Fruit fly (Drosophila melanogaster) whole organism, embryonic: ENCODE data around the gene CG32170.

ENCODE experiments used
- Abd-B ChIP-seq: fragments of 200-800 bp; sonication (Bioruptor generic); optimal IDR thresholded peaks from 2 replicates; lab custom pipeline; 2018; ENCODE audit warnings: missing biosample characterization, mild to moderate bottlenecking, missing genetic modification characterization, moderate library complexity
- BtbVII ChIP-seq: fragments of 200-800 bp; sonication (Bioruptor generic); optimal IDR thresholded peaks from 3 replicates; lab custom pipeline; 2017; ENCODE audit warnings: missing biosample characterization, mild to moderate bottlenecking, missing genetic modification characterization
- CG12155 ChIP-seq: fragments of 200-800 bp; sonication (Bioruptor generic); optimal IDR thresholded peaks from 3 replicates; lab custom pipeline; 2016; ENCODE audit warnings: missing biosample characterization, missing genetic modification characterization
- CG1233 ChIP-seq: fragments of 200-800 bp; sonication (Bioruptor generic); optimal IDR thresholded peaks from 4 replicates; lab custom pipeline; 2018; ENCODE audit warnings: missing biosample characterization, mild to moderate bottlenecking, missing genetic modification characterization
- CG13123 ChIP-seq: fragments of 200-800 bp; sonication (Bioruptor generic); optimal IDR thresholded peaks from 2 replicates; lab custom pipeline; 2016; ENCODE audit warnings: missing biosample characterization, missing genetic modification characterization
- CG13894 ChIP-seq: fragments of 200-800 bp; sonication (Bioruptor generic); optimal IDR thresholded peaks from 3 replicates; lab custom pipeline; 2018; ENCODE audit warnings: missing biosample characterization, mild to moderate bottlenecking, missing genetic modification characterization, moderate library complexity
- CG16815 ChIP-seq: fragments of 200-800 bp; sonication (Bioruptor generic); optimal IDR thresholded peaks from 3 replicates; lab custom pipeline; 2017; ENCODE audit warnings: missing biosample characterization, mild to moderate bottlenecking, missing genetic modification characterization
- CG17328 ChIP-seq: fragments of 200-800 bp; sonication (Bioruptor generic); IDR thresholded peaks from 2 replicates; pipeline ENCODE4 v1.3.6; 2022; ENCODE audit warnings: missing biosample characterization, missing genetic modification characterization
- CG17568 ChIP-seq: fragments of 200-800 bp; sonication (Bioruptor generic); optimal IDR thresholded peaks from 2 replicates; lab custom pipeline; 2018; ENCODE audit warnings: missing biosample characterization, mild to moderate bottlenecking, missing genetic modification characterization, moderate library complexity
- CG17612 ChIP-seq: fragments of 200-800 bp; sonication (Bioruptor generic); IDR thresholded peaks from 2 replicates; pipeline ENCODE4 v1.3.6; 2022; ENCODE audit warnings: missing biosample characterization, missing genetic modification characterization
- CG2712 ChIP-seq: fragments of 200-800 bp; optimal IDR thresholded peaks from 3 replicates; lab custom pipeline; 2019; ENCODE audit warnings: missing biosample characterization, mild to moderate bottlenecking, missing genetic modification characterization, moderate library complexity
- CG42726 ChIP-seq: fragments of 200-800 bp; sonication (Bioruptor generic); IDR thresholded peaks from 2 replicates; pipeline ENCODE4 v1.3.6; 2022; ENCODE audit warnings: missing biosample characterization, missing genetic modification characterization; ENCODE audit not compliant: partially characterized antibody
- CG4424 ChIP-seq: fragments of 200-800 bp; sonication (Bioruptor generic); optimal IDR thresholded peaks from 3 replicates; lab custom pipeline; 2016; ENCODE audit warnings: missing biosample characterization, missing genetic modification characterization
- CG4617 ChIP-seq: fragments of 200-800 bp; sonication (Bioruptor generic); optimal IDR thresholded peaks from 3 replicates; lab custom pipeline; 2016; ENCODE audit warnings: missing biosample characterization, missing genetic modification characterization, borderline replicate concordance
- CG4820 ChIP-seq: fragments of 200-800 bp; sonication (Bioruptor generic); optimal IDR thresholded peaks from 3 replicates; lab custom pipeline; 2016; ENCODE audit warnings: missing biosample characterization, missing genetic modification characterization
- CG6813 ChIP-seq: fragments of 200-800 bp; sonication (Bioruptor generic); optimal IDR thresholded peaks from 2 replicates; lab custom pipeline; 2017; ENCODE audit warnings: missing biosample characterization, missing genetic modification characterization, mild to moderate bottlenecking, moderate library complexity, missing genetic modification reagents
- CG7372 ChIP-seq: fragments of 200-800 bp; sonication (Bioruptor generic); IDR thresholded peaks from 2 replicates; pipeline ENCODE4 v1.3.6; 2022; ENCODE audit warnings: missing biosample characterization, missing genetic modification characterization
- CG7556 ChIP-seq: fragments of 200-800 bp; sonication (Bioruptor generic); optimal IDR thresholded peaks from 2 replicates; lab custom pipeline; 2017; ENCODE audit warnings: missing biosample characterization, mild to moderate bottlenecking, missing genetic modification characterization
- CG7786 ChIP-seq: fragments of 200-800 bp; sonication (Bioruptor generic); optimal IDR thresholded peaks from 2 replicates; lab custom pipeline; 2016; ENCODE audit warnings: missing biosample characterization, missing genetic modification characterization
- CG8924 ChIP-seq: fragments of 200-800 bp; optimal IDR thresholded peaks from 3 replicates; lab custom pipeline; 2019; ENCODE audit warnings: missing biosample characterization, mild to moderate bottlenecking, missing genetic modification characterization, moderate library complexity
- CG9797 ChIP-seq: fragments of 200-800 bp; sonication (Bioruptor generic); optimal IDR thresholded peaks from 3 replicates; lab custom pipeline; 2018; ENCODE audit warnings: missing biosample characterization, mild to moderate bottlenecking, missing genetic modification characterization
- CTCF ChIP-seq: fragments of 200-800 bp; sonication (Bioruptor generic); optimal IDR thresholded peaks from 2 replicates; lab custom pipeline; 2017; ENCODE audit warnings: missing biosample characterization, mild to moderate bottlenecking, missing genetic modification characterization, moderate library complexity
- Chrac-16 ChIP-seq: fragments of 200-800 bp; sonication (Bioruptor generic); optimal IDR thresholded peaks from 3 replicates; lab custom pipeline; 2016; ENCODE audit warnings: missing biosample characterization, missing genetic modification characterization
- CkIIα-i1 ChIP-seq: fragments of 200-800 bp; sonication (Bioruptor generic); IDR thresholded peaks from 2 replicates; pipeline ENCODE4 v1.3.6; 2022; ENCODE audit warnings: missing biosample characterization, missing genetic modification characterization
- D19A ChIP-seq: fragments of 200-800 bp; optimal IDR thresholded peaks from 3 replicates; lab custom pipeline; 2019; ENCODE audit warnings: missing biosample characterization, mild to moderate bottlenecking, missing genetic modification characterization, moderate library complexity
- Dek ChIP-seq: fragments of 200-800 bp; sonication (Bioruptor generic); optimal IDR thresholded peaks from 3 replicates; lab custom pipeline; 2019; ENCODE audit warnings: missing biosample characterization, mild to moderate bottlenecking, missing genetic modification characterization, moderate library complexity
- ERR ChIP-seq: fragments of 200-800 bp; sonication (Bioruptor generic); optimal IDR thresholded peaks from 2 replicates; lab custom pipeline; 2016; ENCODE audit warnings: missing biosample characterization, missing genetic modification characterization
- GATAe ChIP-seq: fragments of 200-800 bp; sonication (Bioruptor generic); conservative IDR thresholded peaks from 2 replicates; pipeline ENCODE4 v1.3.6; 2022; ENCODE audit warnings: missing biosample characterization, missing genetic modification characterization
- HmgD ChIP-seq: fragments of 200-800 bp; sonication (Bioruptor generic); optimal IDR thresholded peaks from 3 replicates; lab custom pipeline; 2016; ENCODE audit warnings: missing biosample characterization, missing genetic modification characterization
- Hmr ChIP-seq: fragments of 200-800 bp; sonication (Bioruptor generic); optimal IDR thresholded peaks from 3 replicates; lab custom pipeline; 2017; ENCODE audit warnings: mild to moderate bottlenecking, missing biosample characterization, missing genetic modification reagents, missing genetic modification characterization
- Neu2 ChIP-seq: fragments of 200-800 bp; sonication (Bioruptor generic); optimal IDR thresholded peaks from 3 replicates; lab custom pipeline; 2016; ENCODE audit warnings: missing biosample characterization, missing genetic modification characterization, borderline replicate concordance
- Nf-YC ChIP-seq: fragments of 200-800 bp; optimal IDR thresholded peaks from 3 replicates; lab custom pipeline; 2019; ENCODE audit warnings: missing biosample characterization, mild to moderate bottlenecking, missing genetic modification characterization, moderate library complexity
- Rx ChIP-seq: fragments of 200-800 bp; sonication (Bioruptor generic); IDR thresholded peaks from 2 replicates; pipeline ENCODE4 v1.3.6; 2022; ENCODE audit warnings: missing biosample characterization, missing genetic modification characterization
- Stat92E ChIP-seq, 3 experiments: fragments of >200 bp in 2 of 3; fragments of 200-800 bp in 1 of 3; sonication (Bioruptor generic) in 1 of 3; optimal IDR thresholded peaks; 2 replicates each; lab custom pipeline; 2017 to 2019; ENCODE audit warnings: missing biosample characterization in 3 of 3, missing genetic modification characterization in 3 of 3, mild to moderate bottlenecking in 1 of 3, moderate library complexity in 1 of 3
- caup ChIP-seq: fragments of 200-800 bp; sonication (Bioruptor generic); optimal IDR thresholded peaks from 3 replicates; lab custom pipeline; 2017; ENCODE audit warnings: missing biosample characterization, mild to moderate bottlenecking, missing genetic modification characterization, moderate library complexity; ENCODE audit not compliant: severe bottlenecking
- esg ChIP-seq: fragments of 200-800 bp; sonication (Bioruptor generic); conservative IDR thresholded peaks from 2 replicates; pipeline ENCODE4 v1.3.6; 2022; ENCODE audit warnings: missing biosample characterization, missing genetic modification characterization
- gem ChIP-seq: fragments of 200-800 bp; sonication (Bioruptor generic); optimal IDR thresholded peaks from 2 replicates; lab custom pipeline; 2019; ENCODE audit warnings: missing biosample characterization, mild to moderate bottlenecking, missing genetic modification characterization, moderate library complexity
- gsb-n ChIP-seq: fragments of 200-800 bp; sonication (Bioruptor generic); optimal IDR thresholded peaks from 3 replicates; lab custom pipeline; 2018; ENCODE audit warnings: missing biosample characterization, mild to moderate bottlenecking, missing genetic modification characterization
- kah ChIP-seq: fragments of 200-800 bp; sonication (Bioruptor generic); optimal IDR thresholded peaks from 2 replicates; lab custom pipeline; 2018; ENCODE audit warnings: missing biosample characterization, mild to moderate bottlenecking, missing genetic modification characterization
- knrl ChIP-seq: fragments of 200-800 bp; sonication (Bioruptor generic); IDR thresholded peaks from 3 replicates; pipeline ENCODE4 v1.3.6; 2022; ENCODE audit warnings: missing biosample characterization, missing genetic modification characterization; ENCODE audit not compliant: partially characterized antibody
- nom ChIP-seq: fragments of 200-800 bp; sonication (Bioruptor generic); optimal IDR thresholded peaks from 2 replicates; lab custom pipeline; 2017; ENCODE audit warnings: missing biosample characterization, missing genetic modification characterization, mild to moderate bottlenecking, moderate library complexity, missing genetic modification reagents
- oc ChIP-seq: fragments of 200-800 bp; sonication (Bioruptor generic); optimal IDR thresholded peaks from 2 replicates; lab custom pipeline; 2018; ENCODE audit warnings: missing biosample characterization, mild to moderate bottlenecking, missing genetic modification characterization, moderate library complexity
- phol ChIP-seq: fragments of 200-800 bp; sonication (Bioruptor generic); optimal IDR thresholded peaks from 3 replicates; lab custom pipeline; 2018; ENCODE audit warnings: missing biosample characterization, mild to moderate bottlenecking, missing genetic modification characterization, moderate library complexity
- row ChIP-seq: fragments of 200-800 bp; sonication (Bioruptor generic); IDR thresholded peaks from 3 replicates; pipeline ENCODE4 v1.3.6; 2022; ENCODE audit warnings: missing biosample characterization, missing genetic modification characterization
- scrt ChIP-seq: fragments of 200-800 bp; sonication (Bioruptor generic); optimal IDR thresholded peaks from 2 replicates; lab custom pipeline; 2018; ENCODE audit warnings: missing biosample characterization, mild to moderate bottlenecking, missing genetic modification characterization, moderate library complexity
- tap ChIP-seq: fragments of 200-800 bp; optimal IDR thresholded peaks from 3 replicates; lab custom pipeline; 2019; ENCODE audit warnings: missing biosample characterization, mild to moderate bottlenecking, missing genetic modification characterization, moderate library complexity
- vvl ChIP-seq: fragments of 200-800 bp; sonication (Bioruptor generic); IDR thresholded peaks from 2 replicates; pipeline ENCODE4 v1.3.6; 2022; ENCODE audit warnings: missing biosample characterization, missing genetic modification characterization
- wdn ChIP-seq: fragments of 200-800 bp; sonication (Bioruptor generic); IDR thresholded peaks from 2 replicates; pipeline ENCODE4 v1.3.6; 2022; ENCODE audit warnings: missing biosample characterization, missing genetic modification characterization

Gene CG32170

dm6 chr3L:16853533-16854386 is 23.3 kb upstream of the CG32170 start, which contains the start of gene sina (continued):
- TF ChIP-seq CG2712 (tag; lab: Kevin White, UChicago) = peak; percentile 57
- peak; percentile 56 for TF ChIP-seq Nf-YC
- peak; percentile 63; the same call in 1 of the 2 replicates for TF ChIP-seq CG42726 (GFP tag; lab: Robert Waterston, UW)
- TF ChIP-seq knrl (GFP tag; lab: Robert Waterston, UW) = peak; percentile 60
- TF ChIP-seq Chrac-16 (GFP tag; lab: Kevin White, UChicago) = no peak
- peak; percentile 54 for TF ChIP-seq Hmr (GFP tag; lab: Kevin White, UChicago)
- peak; percentile 48 for TF ChIP-seq vvl (GFP tag; lab: Robert Waterston, UW)
- peak; percentile 2 for TF ChIP-seq Dek (tag; lab: Kevin White, UChicago)
- peak; percentile 61 for TF ChIP-seq Neu2 (GFP tag; lab: Kevin White, UChicago)
- TF ChIP-seq row = peak; percentile 47; the same call in 2 of the 3 replicates
- no peak for TF ChIP-seq CG7556 (GFP tag; lab: Kevin White, UChicago)
- TF ChIP-seq wdn (GFP tag; lab: Robert Waterston, UW) = no peak
- peak; percentile 39 for TF ChIP-seq gem (tag; lab: Kevin White, UChicago)
- no peak for TF ChIP-seq CG17328 (GFP tag; lab: Robert Waterston, UW)
- peak; percentile 61 for TF ChIP-seq phol
- no peak for TF ChIP-seq CG7786 (GFP tag; lab: Kevin White, UChicago)
- no peak for TF ChIP-seq CG4424 (GFP tag; lab: Kevin White, UChicago)
- peak; percentile 44 for TF ChIP-seq CG9797 (GFP tag; lab: Kevin White, UChicago)
- peak; percentile 58 for TF ChIP-seq Abd-B (GFP tag; lab: Kevin White, UChicago)
- TF ChIP-seq CG8924 = peak; percentile 65
- no peak for TF ChIP-seq Rx (GFP tag; lab: Robert Waterston, UW)
- no peak for TF ChIP-seq CG17568 (GFP tag; lab: Kevin White, UChicago)
- no peak for TF ChIP-seq CG17612 (GFP tag; lab: Robert Waterston, UW)
- TF ChIP-seq CG13894 = no peak
- TF ChIP-seq gsb-n = no peak
- TF ChIP-seq Stat92E (GFP tag; optimal IDR thresholded peaks at IDR 0.05; lab: Kevin White, UChicago) = peak in 1 of 3 experiments; percentile 11
- peak; percentile 42 for TF ChIP-seq CTCF (GFP tag; lab: Kevin White, UChicago)
- no peak for TF ChIP-seq caup (GFP tag; lab: Kevin White, UChicago)
- peak; percentile 7 for TF ChIP-seq CG12155 (GFP tag; lab: Kevin White, UChicago)
- TF ChIP-seq CG13123 (GFP tag; lab: Kevin White, UChicago) = no peak
- no peak for TF ChIP-seq CG6813 (GFP tag; lab: Kevin White, UChicago)
- TF ChIP-seq scrt = no peak
- no peak for TF ChIP-seq GATAe (GFP tag; lab: Robert Waterston, UW)
- peak; percentile 39 for TF ChIP-seq D19A (tag; lab: Kevin White, UChicago)
- TF ChIP-seq nom (GFP tag; lab: Kevin White, UChicago) = peak; percentile 8
- TF ChIP-seq CG16815 = no peak
- peak; percentile 7 for TF ChIP-seq CG4820 (GFP tag; lab: Kevin White, UChicago)
- TF ChIP-seq BtbVII (GFP tag; lab: Kevin White, UChicago) = peak; percentile 27
- no peak for TF ChIP-seq CG7372 (GFP tag; lab: Robert Waterston, UW)
- TF ChIP-seq HmgD (GFP tag; lab: Kevin White, UChicago) = peak; percentile 22
- no peak for TF ChIP-seq oc (tag; lab: Kevin White, UChicago)
- peak; percentile 87 for TF ChIP-seq kah (GFP tag; lab: Kevin White, UChicago)
- no peak for TF ChIP-seq CkIIα-i1
- TF ChIP-seq esg = no peak
- TF ChIP-seq tap = no peak
- TF ChIP-seq CG1233 (GFP tag; lab: Kevin White, UChicago) = no peak
- no peak for TF ChIP-seq ERR (GFP tag; lab: Kevin White, UChicago)
- peak; percentile 63 for TF ChIP-seq CG4617 (GFP tag; lab: Kevin White, UChicago)
